Worm (Caenorhabditis elegans) whole organism, early embryonic: ENCODE data around the gene slcr-46.3.

Source experiments
- B0310.2 ChIP-seq: sonication (generic microtip); optimal IDR thresholded peaks from 2 replicates; lab custom pipeline; 2016; ENCODE audit warnings: mild to moderate bottlenecking, missing genetic modification characterization, missing compliant biosample characterization
- F13C5.2 ChIP-seq: sonication (generic microtip); optimal IDR thresholded peaks from 2 replicates; lab custom pipeline; 2017; ENCODE audit warnings: mild to moderate bottlenecking, missing genetic modification characterization, inconsistent platforms, missing compliant biosample characterization
- aly-1 ChIP-seq: sonication (generic microtip); optimal IDR thresholded peaks from 2 replicates; lab custom pipeline; 2016; ENCODE audit warnings: missing genetic modification characterization, missing compliant biosample characterization
- ama-1 ChIP-seq: fragments of 150-350 bp; optimal IDR thresholded peaks from 2 replicates; lab custom pipeline; 2014
- ceh-36 ChIP-seq: sonication (generic microtip); optimal IDR thresholded peaks from 2 replicates; lab custom pipeline; 2016; ENCODE audit warnings: missing genetic modification characterization, inconsistent platforms, missing compliant biosample characterization
- flt-1 ChIP-seq: fragments of 200-800 bp; sonication (Bioruptor generic); IDR thresholded peaks from 2 replicates; pipeline ENCODE4 v1.3.6; 2022; ENCODE audit warnings: missing genetic modification characterization, missing compliant biosample characterization
- hmg-4 ChIP-seq: fragments of 200-800 bp; sonication (Bioruptor generic); optimal IDR thresholded peaks from 2 replicates; lab custom pipeline; 2018; ENCODE audit warnings: mild to moderate bottlenecking, missing genetic modification characterization, missing compliant biosample characterization
- pes-1 ChIP-seq: fragments of 200-800 bp; sonication (Bioruptor generic); IDR thresholded peaks from 2 replicates; pipeline ENCODE4 v1.3.6; 2022; ENCODE audit warnings: missing genetic modification reagents, missing genetic modification characterization, missing compliant biosample characterization
- scrt-1 ChIP-seq: fragments of 200-800 bp; sonication (Bioruptor generic); IDR thresholded peaks from 2 replicates; pipeline ENCODE4 v1.3.6; 2022; ENCODE audit warnings: missing genetic modification characterization, missing compliant biosample characterization
- tra-4 ChIP-seq: sonication (generic microtip); optimal IDR thresholded peaks from 2 replicates; lab custom pipeline; 2017; ENCODE audit warnings: missing genetic modification characterization, missing compliant biosample characterization

- TF ChIP-seq flt-1 (GFP tag; lab: Robert Waterston, UW) (no peak), aly-1 (no peak), ama-1 (lab: Kevin White, UChicago) (no peak), pes-1 (GFP tag; lab: Robert Waterston, UW) (no peak), ceh-36 (tag; lab: Kevin White, UChicago) (no peak), hmg-4 (no peak), scrt-1 (GFP tag; lab: Robert Waterston, UW) (no peak), tra-4 (tag; lab: Kevin White, UChicago) (no peak), F13C5.2 (tag; lab: Kevin White, UChicago) (no peak), B0310.2 (tag; lab: Kevin White, UChicago) (no peak)
Measured at ce11 chrV:9725719-9726118, 1.8 kb upstream of the slcr-46.3 start.
